Fruit fly (Drosophila melanogaster): ENCODE data around the gene Polr1C.

Gene Polr1C

DNA sequence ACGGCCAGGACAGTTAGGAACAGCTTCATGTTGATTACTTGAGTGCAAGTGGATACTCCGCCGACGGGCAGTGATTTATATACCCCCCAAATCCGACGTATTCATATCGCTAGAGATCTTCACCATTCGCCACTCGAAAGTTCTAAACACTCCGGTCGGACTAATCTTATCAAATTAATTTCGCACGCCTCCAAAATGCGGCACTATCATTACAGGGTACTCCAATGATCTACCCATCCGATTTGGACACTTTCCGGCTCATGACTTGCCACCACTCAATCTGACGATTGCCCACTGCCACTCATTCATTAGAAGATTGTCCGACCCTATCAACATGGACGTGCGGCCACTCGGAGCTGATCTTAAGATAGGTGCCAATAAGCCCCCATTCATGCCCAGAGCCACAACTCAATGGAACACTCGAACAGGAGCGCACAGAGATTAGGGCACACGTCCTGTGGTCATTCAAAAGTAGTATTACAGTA, 15.7 kb upstream of the Polr1C start, which contains the start of gene Jon25Bii:
Gene Jon25Bii, minus strand, starts transcription at position 51 of the 485 bp plus-strand sequence.
- TF ChIP-seq CG15336 (GFP tag; IDR thresholded peaks at IDR 0.05) (no peak), CG9139 (GFP tag; optimal IDR thresholded peaks at IDR 0.05) (no peak), Sox14 (GFP tag; optimal IDR thresholded peaks at IDR 0.05) (no peak), CG10669 (GFP tag; optimal IDR thresholded peaks at IDR 0.05) (no peak)

DNA sequence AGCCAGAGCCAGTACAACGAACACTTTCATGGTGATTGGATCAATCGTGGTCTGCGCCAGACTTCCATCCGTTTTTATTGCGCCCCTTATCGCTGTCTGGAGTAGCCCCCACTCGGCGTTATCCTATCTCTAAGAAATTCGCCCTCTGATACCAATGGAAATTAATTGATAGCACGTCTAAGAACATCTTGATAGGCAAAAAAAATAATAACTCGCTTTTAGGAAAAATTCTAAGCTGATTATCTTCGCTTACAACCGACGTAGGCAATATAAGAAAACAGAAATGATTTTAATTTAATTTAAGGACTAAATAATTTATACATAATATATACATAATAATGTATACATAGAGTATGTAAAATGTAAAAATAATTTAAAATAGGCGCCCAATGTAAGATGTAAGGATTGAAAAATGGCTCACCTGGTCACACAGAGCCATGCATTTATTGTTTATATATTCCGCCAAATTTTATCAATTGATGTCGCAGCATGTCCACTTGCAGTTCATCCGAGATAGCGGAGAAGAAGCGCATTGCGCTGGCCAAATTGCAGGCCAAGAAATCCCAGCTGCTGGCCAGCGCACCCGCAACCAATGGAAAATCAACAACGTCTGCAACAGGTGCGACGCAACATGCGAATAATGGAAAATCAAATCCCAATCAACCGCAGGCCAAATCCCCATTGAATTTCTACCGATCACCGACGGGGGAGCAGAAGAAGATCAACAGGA, 13.5 kb upstream of the Polr1C start, which contains the start of the genes Jon25Bi and Marcal1:
Gene Jon25Bi, minus strand, starts transcription at position 51 of the 730 bp plus-strand sequence.
Gene Marcal1, plus strand, starts transcription at position 416 of the 730 bp plus-strand sequence.
- TF ChIP-seq fd59A (GFP tag; optimal IDR thresholded peaks at IDR 0.05) (no peak), net (GFP tag; optimal IDR thresholded peaks at IDR 0.05) (no peak), CG32006 (GFP tag; optimal IDR thresholded peaks at IDR 0.05) (no peak)

DNA sequence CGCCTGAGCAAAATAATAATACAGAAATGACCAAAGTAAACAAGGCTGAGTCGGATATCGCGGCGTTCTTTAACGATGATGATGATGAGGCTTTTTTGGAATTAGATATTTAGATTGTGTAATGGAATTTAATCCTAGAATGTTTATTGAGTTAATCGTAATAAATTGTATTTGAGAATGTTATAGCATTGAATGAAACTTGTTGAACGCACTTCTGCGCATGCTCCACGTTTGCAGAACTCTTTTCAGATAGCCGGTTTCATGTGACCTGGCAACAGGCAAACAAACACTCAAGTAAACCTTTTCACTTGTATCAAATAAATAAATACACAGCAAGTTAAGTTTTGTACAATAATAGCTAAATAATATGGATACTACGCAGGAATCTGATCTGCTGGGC, 10.7 kb upstream of the Polr1C start, which contains the start of gene CG34124:
Gene CG34124, plus strand, starts transcription at position 301 of the 400 bp plus-strand sequence.
- no peak for TF ChIP-seq Smox (GFP tag; optimal IDR thresholded peaks at IDR 0.05)
- no peak for TF ChIP-seq CG8319 (GFP tag; optimal IDR thresholded peaks at IDR 0.05)
- TF ChIP-seq CG6792 (GFP tag; optimal IDR thresholded peaks at IDR 0.05), result no peak
- TF ChIP-seq CG31627 (GFP tag; optimal IDR thresholded peaks at IDR 0.05), result no peak
- no peak for TF ChIP-seq net (GFP tag; optimal IDR thresholded peaks at IDR 0.05)
- no peak for TF ChIP-seq OdsH (GFP tag; optimal IDR thresholded peaks at IDR 0.05)
- TF ChIP-seq CG34406 (GFP tag; optimal IDR thresholded peaks at IDR 0.05), result no peak
- TF ChIP-seq CG10631 (GFP tag; optimal IDR thresholded peaks at IDR 0.05), result no peak

DNA sequence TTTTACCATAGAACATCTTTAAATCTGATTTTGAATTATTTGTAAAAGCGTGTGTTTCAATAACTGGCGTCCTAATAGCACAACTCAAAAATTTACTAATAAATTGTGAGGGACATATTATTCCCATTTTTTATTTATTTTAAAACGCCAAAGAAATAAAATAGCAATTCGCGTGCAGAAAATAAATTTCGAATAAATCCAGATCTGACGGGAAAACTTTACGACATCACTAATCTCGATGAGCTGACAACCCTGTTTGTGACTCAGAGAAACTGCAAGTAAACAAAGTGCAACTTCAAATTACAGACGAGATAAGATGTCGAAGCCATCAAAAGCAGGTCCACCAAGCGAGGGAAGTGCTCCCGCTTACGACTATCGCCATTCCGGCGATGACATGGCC, 3.4 kb upstream of the Polr1C start, which contains the start of gene CG34125:
Gene CG34125, plus strand, starts transcription at position 254 of the 400 bp plus-strand sequence.
- TF ChIP-seq CG31627 (GFP tag; optimal IDR thresholded peaks at IDR 0.05), result peak; percentile 39
- TF ChIP-seq fd59A (GFP tag; optimal IDR thresholded peaks at IDR 0.05), result no peak
- no peak for TF ChIP-seq CG3919 (GFP tag; optimal IDR thresholded peaks at IDR 0.05)
- TF ChIP-seq acj6 (GFP tag; optimal IDR thresholded peaks at IDR 0.05), result no peak
- no peak for TF ChIP-seq Hr39 (GFP tag; optimal IDR thresholded peaks at IDR 0.05)
- 0 out of 2 replicates have a peak, but pooled peaks have one; percentile 16 for TF ChIP-seq CG15336 (GFP tag; IDR thresholded peaks at IDR 0.05)
- no peak for TF ChIP-seq CG4318 (GFP tag; optimal IDR thresholded peaks at IDR 0.05)
- peak; percentile 40 for TF ChIP-seq cyc (GFP tag; optimal IDR thresholded peaks at IDR 0.05)
- TF ChIP-seq Sox102F (GFP tag; optimal IDR thresholded peaks at IDR 0.05), result no peak
- TF ChIP-seq CG10669 (GFP tag; optimal IDR thresholded peaks at IDR 0.05), result no peak

DNA sequence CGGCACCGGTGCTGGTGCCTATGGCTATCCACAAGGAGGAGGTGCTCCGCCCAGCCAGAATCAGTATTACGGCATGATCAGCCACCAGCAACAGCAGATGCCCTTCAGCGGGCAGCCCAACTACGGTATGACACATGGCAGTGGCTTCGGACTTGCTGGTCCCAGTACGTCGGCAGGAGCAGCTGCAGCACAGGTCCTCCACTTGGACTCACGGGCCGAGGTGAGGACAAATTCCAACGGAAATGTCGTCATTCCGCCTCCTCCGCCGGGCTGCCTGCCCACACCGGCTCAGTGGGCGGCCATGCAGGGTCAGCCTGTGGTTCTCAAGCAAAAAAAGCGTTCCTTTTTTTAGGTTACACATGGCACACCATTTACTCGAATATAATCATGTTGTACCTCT, 2.9 kb upstream of the Polr1C start:
- TF ChIP-seq CG10631 (GFP tag; optimal IDR thresholded peaks at IDR 0.05) (no peak), Eip75B (GFP tag; optimal IDR thresholded peaks at IDR 0.05) (no peak), fkh (GFP tag; optimal IDR thresholded peaks at IDR 0.05) (no peak), CG31627 (GFP tag; optimal IDR thresholded peaks at IDR 0.05) (no peak), CG3032 (tag; optimal IDR thresholded peaks at IDR 0.05) (no peak), CG4318 (GFP tag; optimal IDR thresholded peaks at IDR 0.05) (no peak), Hr4 (GFP tag; optimal IDR thresholded peaks at IDR 0.05) (no peak)

DNA sequence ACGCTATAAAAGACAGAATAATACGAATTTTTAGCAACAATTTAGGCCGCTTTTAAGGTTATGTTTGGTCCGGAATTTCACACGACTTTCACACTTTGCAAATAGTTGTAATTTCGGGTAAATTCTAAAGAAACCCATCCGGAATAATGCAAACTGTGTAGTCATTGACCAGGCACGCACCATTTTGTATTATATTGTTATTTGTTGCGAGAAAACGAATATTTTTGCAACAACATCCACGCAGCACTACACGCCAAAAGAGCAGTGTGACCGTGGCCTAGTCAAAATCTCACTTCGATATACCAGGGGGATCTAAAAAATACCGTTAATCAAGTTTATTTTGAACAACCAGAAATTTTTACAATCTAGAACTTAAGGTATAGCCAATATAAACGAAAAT, 1.3 kb upstream of the Polr1C start, which contains the start of gene eIF3i:
Gene eIF3i, minus strand, starts transcription at position 265 of the 400 bp plus-strand sequence.
- TF ChIP-seq topi (GFP tag; optimal IDR thresholded peaks at IDR 0.05) (no peak), CG31627 (GFP tag; optimal IDR thresholded peaks at IDR 0.05) (no peak), Met (GFP tag; optimal IDR thresholded peaks at IDR 0.05) (no peak), CG3919 (GFP tag; optimal IDR thresholded peaks at IDR 0.05) (no peak), CG16779 (tag; optimal IDR thresholded peaks at IDR 0.05) (no peak)
